Fruit fly (Drosophila melanogaster) whole organism, embryonic: ENCODE data around the gene CG34049.

Experiments
- Antp ChIP-seq: fragments of 200-800 bp; sonication (Bioruptor generic); optimal IDR thresholded peaks from 3 replicates; lab custom pipeline; 2016; ENCODE audit warnings: missing biosample characterization, missing genetic modification characterization
- Blimp-1 ChIP-seq: fragments of 200-800 bp; sonication (Bioruptor generic); optimal IDR thresholded peaks from 3 replicates; lab custom pipeline; 2018; ENCODE audit warnings: missing biosample characterization, missing genetic modification characterization, mild to moderate bottlenecking, moderate library complexity, missing genetic modification reagents
- CG10979 ChIP-seq: fragments of 200-800 bp; sonication (Bioruptor generic); optimal IDR thresholded peaks from 2 replicates; lab custom pipeline; 2018; ENCODE audit warnings: missing biosample characterization, mild to moderate bottlenecking, missing genetic modification characterization, moderate library complexity
- CG11696 ChIP-seq: fragments of 200-800 bp; sonication (Bioruptor generic); IDR thresholded peaks from 2 replicates; pipeline ENCODE4 v1.3.6; 2022; ENCODE audit warnings: missing biosample characterization, missing genetic modification characterization
- CG17612 ChIP-seq: fragments of 200-800 bp; sonication (Bioruptor generic); IDR thresholded peaks from 2 replicates; pipeline ENCODE4 v1.3.6; 2022; ENCODE audit warnings: missing biosample characterization, missing genetic modification characterization
- CG17829 ChIP-seq: fragments of 200-800 bp; optimal IDR thresholded peaks from 2 replicates; lab custom pipeline; 2019; ENCODE audit warnings: missing biosample characterization, mild to moderate bottlenecking, missing genetic modification characterization, moderate library complexity
- CG2120 ChIP-seq: fragments of 200-800 bp; sonication (Bioruptor generic); optimal IDR thresholded peaks from 3 replicates; lab custom pipeline; 2016; ENCODE audit warnings: missing biosample characterization, missing genetic modification characterization
- CG2875 ChIP-seq: fragments of 200-800 bp; sonication (Bioruptor generic); optimal IDR thresholded peaks from 2 replicates; lab custom pipeline; 2017; ENCODE audit warnings: missing biosample characterization, mild to moderate bottlenecking, missing genetic modification characterization, missing genetic modification reagents
- CG33557 ChIP-seq: fragments of 200-800 bp; sonication (Bioruptor generic); optimal IDR thresholded peaks from 2 replicates; lab custom pipeline; 2019; ENCODE audit warnings: missing biosample characterization, mild to moderate bottlenecking, missing genetic modification characterization, moderate library complexity
- CG34422 ChIP-seq: fragments of 200-800 bp; sonication (Bioruptor generic); IDR thresholded peaks from 3 replicates; pipeline ENCODE4 v1.3.6; 2022; ENCODE audit warnings: missing biosample characterization, missing genetic modification characterization
- CG3847 ChIP-seq: fragments of 200-800 bp; sonication (Bioruptor generic); IDR thresholded peaks from 2 replicates; pipeline ENCODE4 v1.3.6; 2022; ENCODE audit warnings: missing biosample characterization, missing genetic modification characterization
- CG42726 ChIP-seq: fragments of 200-800 bp; sonication (Bioruptor generic); IDR thresholded peaks from 2 replicates; pipeline ENCODE4 v1.3.6; 2022; ENCODE audit warnings: missing biosample characterization, missing genetic modification characterization; ENCODE audit not compliant: partially characterized antibody
- CG5245 ChIP-seq: fragments of 200-800 bp; sonication (Bioruptor generic); optimal IDR thresholded peaks from 3 replicates; lab custom pipeline; 2016; ENCODE audit warnings: missing biosample characterization, missing genetic modification characterization
- CG7987 ChIP-seq: fragments of 200-800 bp; sonication (Bioruptor generic); optimal IDR thresholded peaks from 2 replicates; lab custom pipeline; 2018; ENCODE audit warnings: missing biosample characterization, mild to moderate bottlenecking, missing genetic modification characterization, moderate library complexity
- Dp ChIP-seq: fragments of 200-800 bp; sonication (Bioruptor generic); optimal IDR thresholded peaks from 2 replicates; lab custom pipeline; 2018; ENCODE audit warnings: missing biosample characterization, mild to moderate bottlenecking, missing genetic modification characterization, moderate library complexity
- Drgx ChIP-seq: fragments of 200-800 bp; sonication (Bioruptor generic); IDR thresholded peaks from 2 replicates; pipeline ENCODE4 v1.3.6; 2022; ENCODE audit warnings: missing biosample characterization, missing genetic modification characterization
- HLH4C ChIP-seq: fragments of 200-800 bp; sonication (Bioruptor generic); IDR thresholded peaks from 3 replicates; pipeline ENCODE4 v1.3.6; 2022; ENCODE audit warnings: missing biosample characterization, missing genetic modification characterization; ENCODE audit not compliant: partially characterized antibody
- Lhr ChIP-seq: fragments of 200-800 bp; sonication (Bioruptor generic); optimal IDR thresholded peaks from 3 replicates; lab custom pipeline; 2017; ENCODE audit warnings: mild to moderate bottlenecking, missing biosample characterization, missing genetic modification reagents, missing genetic modification characterization
- Mad ChIP-seq: fragments of 200-800 bp; sonication (Bioruptor generic); optimal IDR thresholded peaks from 2 replicates; lab custom pipeline; 2016; ENCODE audit warnings: missing biosample characterization, missing genetic modification characterization
- NfI ChIP-seq: fragments of 200-800 bp; sonication (Bioruptor generic); optimal IDR thresholded peaks from 3 replicates; lab custom pipeline; 2018; ENCODE audit warnings: missing biosample characterization, mild to moderate bottlenecking, missing genetic modification characterization, moderate library complexity
- Optix ChIP-seq: fragments of 200-800 bp; sonication (Bioruptor generic); IDR thresholded peaks from 3 replicates; pipeline ENCODE4 v1.3.6; 2022; ENCODE audit warnings: missing biosample characterization, missing genetic modification characterization
- Xbp1 ChIP-seq: fragments of 200-800 bp; sonication (Bioruptor generic); optimal IDR thresholded peaks from 3 replicates; lab custom pipeline; 2016; ENCODE audit warnings: missing biosample characterization, mild to moderate bottlenecking, missing genetic modification characterization
- ab ChIP-seq: fragments of 200-800 bp; sonication (Bioruptor generic); optimal IDR thresholded peaks from 2 replicates; lab custom pipeline; 2016; ENCODE audit warnings: missing biosample characterization, missing genetic modification characterization
- amos ChIP-seq: fragments of 200-800 bp; sonication (Bioruptor generic); IDR thresholded peaks from 2 replicates; pipeline ENCODE4 v1.3.6; 2022; ENCODE audit warnings: missing biosample characterization, missing genetic modification characterization; ENCODE audit not compliant: partially characterized antibody
- aop ChIP-seq: fragments of 200-800 bp; sonication (Bioruptor generic); IDR thresholded peaks from 2 replicates; pipeline ENCODE4 v1.3.6; 2022; ENCODE audit warnings: missing biosample characterization, missing genetic modification characterization
- ara ChIP-seq: fragments of 200-800 bp; sonication (Bioruptor generic); IDR thresholded peaks from 2 replicates; pipeline ENCODE4 v1.3.6; 2022; ENCODE audit warnings: missing biosample characterization, missing genetic modification characterization
- ash1 ChIP-seq: fragments of 200-800 bp; sonication (Bioruptor generic); optimal IDR thresholded peaks from 2 replicates; lab custom pipeline; 2018; ENCODE audit warnings: missing biosample characterization, mild to moderate bottlenecking, missing genetic modification characterization
- bowl ChIP-seq: fragments of 200-800 bp; sonication (Bioruptor generic); IDR thresholded peaks from 2 replicates; pipeline ENCODE4 v1.3.6; 2022; ENCODE audit warnings: missing biosample characterization, missing genetic modification characterization
- chinmo ChIP-seq: fragments of 200-800 bp; sonication (Bioruptor generic); IDR thresholded peaks from 4 replicates; pipeline ENCODE4 v1.3.6; 2022; ENCODE audit warnings: missing biosample characterization, missing genetic modification characterization; ENCODE audit not compliant: partially characterized antibody
- ci ChIP-seq: fragments of 200-800 bp; sonication (Bioruptor generic); IDR thresholded peaks from 3 replicates; pipeline ENCODE4 v1.3.6; 2022; ENCODE audit warnings: missing biosample characterization, missing genetic modification characterization
- dmrt11E ChIP-seq: fragments of 200-800 bp; sonication (Bioruptor generic); optimal IDR thresholded peaks from 3 replicates; lab custom pipeline; 2018; ENCODE audit warnings: missing biosample characterization, mild to moderate bottlenecking, missing genetic modification characterization, moderate library complexity
- dpn ChIP-seq, 2 experiments: fragments of 200-800 bp; sonication (Bioruptor generic); optimal IDR thresholded peaks; 3 replicates each; lab custom pipeline; 2016; ENCODE audit warnings: missing biosample characterization in 2 of 2, missing genetic modification characterization in 2 of 2
- eve ChIP-seq, 2 experiments: fragments of >200 bp; optimal IDR thresholded peaks; 2 replicates each; lab custom pipeline; 2017; ENCODE audit warnings: missing biosample characterization in 2 of 2, missing genetic modification characterization in 2 of 2
- eyg ChIP-seq: fragments of 200-800 bp; sonication (Bioruptor generic); optimal IDR thresholded peaks from 3 replicates; lab custom pipeline; 2016; ENCODE audit warnings: missing biosample characterization, missing genetic modification characterization
- gfzf ChIP-seq: fragments of 200-800 bp; sonication (Bioruptor generic); optimal IDR thresholded peaks from 2 replicates; lab custom pipeline; 2016; ENCODE audit warnings: missing biosample characterization, mild to moderate bottlenecking, missing genetic modification characterization, moderate library complexity
- hbn ChIP-seq: fragments of 200-800 bp; sonication (Bioruptor generic); IDR thresholded peaks from 2 replicates; pipeline ENCODE4 v1.3.6; 2022; ENCODE audit warnings: missing biosample characterization, missing genetic modification characterization; ENCODE audit not compliant: partially characterized antibody
- her ChIP-seq: fragments of 200-800 bp; sonication (Bioruptor generic); optimal IDR thresholded peaks from 2 replicates; lab custom pipeline; 2016; ENCODE audit warnings: missing biosample characterization, missing genetic modification characterization
- hkb ChIP-seq, 2 experiments: fragments of 200-800 bp in 1 of 2; fragments of >200 bp in 1 of 2; sonication (Bioruptor generic) in 1 of 2; IDR thresholded peaks in 1 of 2; optimal IDR thresholded peaks in 1 of 2; 2 replicates each; pipeline versions ENCODE4 v1.3.6 to Lab custom; 2017 to 2022; ENCODE audit warnings: missing biosample characterization in 1 of 2, missing genetic modification characterization in 1 of 2
- insv ChIP-seq, 2 experiments: fragments of 200-800 bp; sonication (Bioruptor generic); optimal IDR thresholded peaks; 3 replicates each; lab custom pipeline; 2016 to 2018; ENCODE audit warnings: missing biosample characterization in 2 of 2, missing genetic modification characterization in 2 of 2
- lab ChIP-seq: fragments of 200-800 bp; sonication (Bioruptor generic); optimal IDR thresholded peaks from 3 replicates; lab custom pipeline; 2017; ENCODE audit warnings: missing biosample characterization, missing genetic modification characterization, mild to moderate bottlenecking, moderate library complexity, missing genetic modification reagents
- luna ChIP-seq: fragments of 200-800 bp; sonication (Bioruptor generic); optimal IDR thresholded peaks from 2 replicates; lab custom pipeline; 2016; ENCODE audit warnings: missing biosample characterization, missing genetic modification characterization
- onecut ChIP-seq: fragments of 200-800 bp; sonication (Bioruptor generic); IDR thresholded peaks from 2 replicates; pipeline ENCODE4 v1.3.6; 2022; ENCODE audit warnings: missing biosample characterization, missing genetic modification characterization
- peb ChIP-seq: fragments of 200-800 bp; sonication (Bioruptor generic); IDR thresholded peaks from 2 replicates; pipeline ENCODE4 v1.3.6; 2022; ENCODE audit warnings: missing biosample characterization, missing genetic modification characterization
- phol ChIP-seq: fragments of 200-800 bp; sonication (Bioruptor generic); optimal IDR thresholded peaks from 3 replicates; lab custom pipeline; 2018; ENCODE audit warnings: missing biosample characterization, mild to moderate bottlenecking, missing genetic modification characterization, moderate library complexity
- pros ChIP-seq: fragments of 200-800 bp; sonication (Bioruptor generic); optimal IDR thresholded peaks from 3 replicates; lab custom pipeline; 2019; ENCODE audit warnings: missing biosample characterization, mild to moderate bottlenecking, missing genetic modification characterization, moderate library complexity
- run ChIP-seq: fragments of 200-800 bp; sonication (Bioruptor generic); optimal IDR thresholded peaks from 3 replicates; lab custom pipeline; 2018; ENCODE audit warnings: missing biosample characterization, mild to moderate bottlenecking, missing genetic modification characterization
- seq ChIP-seq: fragments of 200-800 bp; sonication (Bioruptor generic); IDR thresholded peaks from 2 replicates; pipeline ENCODE4 v1.3.6; 2022; ENCODE audit warnings: missing biosample characterization, missing genetic modification characterization
- wek ChIP-seq: fragments of 200-800 bp; sonication (Bioruptor generic); optimal IDR thresholded peaks from 3 replicates; lab custom pipeline; 2018; ENCODE audit warnings: missing biosample characterization, mild to moderate bottlenecking, missing genetic modification characterization, moderate library complexity
- zf30C ChIP-seq: fragments of 200-800 bp; sonication (Bioruptor generic); optimal IDR thresholded peaks from 3 replicates; lab custom pipeline; 2018; ENCODE audit warnings: missing biosample characterization, mild to moderate bottlenecking, missing genetic modification characterization

CG34049 gene

dm6 chr2L:2217067-2217684, 47.9 kb downstream of the CG34049 start, which contains the start of the genes CG15386, CG42371 and mio (continued):
- TF ChIP-seq onecut (GFP tag; lab: Robert Waterston, UW) (peak; percentile 44; the same call in 1 of the 2 replicates), pros (no peak), dmrt11E (tag; lab: Kevin White, UChicago) (no peak), CG2120 (GFP tag; lab: Kevin White, UChicago) (peak; percentile 54), Drgx (GFP tag; lab: Robert Waterston, UW) (no peak), eyg (GFP tag; lab: Kevin White, UChicago) (no peak), ci (peak; percentile 65), CG5245 (GFP tag; lab: Kevin White, UChicago) (no peak), luna (no peak), CG11696 (GFP tag; lab: Robert Waterston, UW) (no peak), aop (GFP tag; lab: Robert Waterston, UW) (no peak), CG17612 (GFP tag; lab: Robert Waterston, UW) (no peak), ash1 (GFP tag; lab: Kevin White, UChicago) (no peak), Optix (GFP tag; lab: Robert Waterston, UW) (no peak), CG3847 (peak; percentile 35; the same call in 1 of the 2 replicates), CG2875 (GFP tag; lab: Kevin White, UChicago) (no peak), Mad (GFP tag; lab: Kevin White, UChicago) (no peak), wek (no peak), Xbp1 (no peak), CG34422 (GFP tag; lab: Robert Waterston, UW) (peak; percentile 88), dpn (GFP tag; optimal IDR thresholded peaks at IDR 0.05; lab: Kevin White, UChicago) (peak; percentile 15 to 38), gfzf (GFP tag; lab: Kevin White, UChicago) (peak; percentile 41), CG7987 (GFP tag; lab: Kevin White, UChicago) (no peak), NfI (peak; percentile 14), CG10979 (tag; lab: Kevin White, UChicago) (no peak), bowl (GFP tag; lab: Robert Waterston, UW) (no peak), insv (GFP tag; optimal IDR thresholded peaks at IDR 0.05; lab: Kevin White, UChicago) (peak in 1 of 2 experiments; percentile 50), zf30C (GFP tag; lab: Kevin White, UChicago) (no peak), eve (GFP tag; optimal IDR thresholded peaks at IDR 0.05; lab: Kevin White, UChicago) (no peak), seq (GFP tag; lab: Robert Waterston, UW) (no peak), CG17829 (peak; percentile 12), her (GFP tag; lab: Kevin White, UChicago) (peak; percentile 11), phol (tag; lab: Kevin White, UChicago) (no peak), Antp (GFP tag; lab: Kevin White, UChicago) (peak; percentile 35), chinmo (GFP tag; lab: Robert Waterston, UW) (peak; percentile 93), hkb (optimal IDR thresholded peaks at IDR 0.05; lab: Kevin White, UChicago) (no peak), hkb (GFP tag; IDR thresholded peaks at IDR 0.05; lab: Robert Waterston, UW) (peak; percentile 43; the same call in 1 of the 2 replicates), CG42726 (GFP tag; lab: Robert Waterston, UW) (0 out of 2 replicates have a peak, but pooled peaks have one; percentile 40), amos (GFP tag; lab: Robert Waterston, UW) (peak; percentile 55; the same call in 1 of the 2 replicates), ara (GFP tag; lab: Robert Waterston, UW) (no peak), lab (GFP tag; lab: Kevin White, UChicago) (no peak), CG33557 (GFP tag; lab: Kevin White, UChicago) (no peak), Dp (GFP tag; lab: Kevin White, UChicago) (peak; percentile 24), ab (GFP tag; lab: Kevin White, UChicago) (no peak), HLH4C (GFP tag; lab: Robert Waterston, UW) (no peak; the same call in 2 of the 3 replicates), Blimp-1 (GFP tag; lab: Kevin White, UChicago) (no peak), Lhr (GFP tag; lab: Kevin White, UChicago) (no peak), peb (GFP tag; lab: Robert Waterston, UW) (no peak), run (tag; lab: Kevin White, UChicago) (no peak), hbn (GFP tag; lab: Robert Waterston, UW) (no peak)
